Worm (Caenorhabditis elegans): ENCODE measurements around the gene K08H10.6.

DNA sequence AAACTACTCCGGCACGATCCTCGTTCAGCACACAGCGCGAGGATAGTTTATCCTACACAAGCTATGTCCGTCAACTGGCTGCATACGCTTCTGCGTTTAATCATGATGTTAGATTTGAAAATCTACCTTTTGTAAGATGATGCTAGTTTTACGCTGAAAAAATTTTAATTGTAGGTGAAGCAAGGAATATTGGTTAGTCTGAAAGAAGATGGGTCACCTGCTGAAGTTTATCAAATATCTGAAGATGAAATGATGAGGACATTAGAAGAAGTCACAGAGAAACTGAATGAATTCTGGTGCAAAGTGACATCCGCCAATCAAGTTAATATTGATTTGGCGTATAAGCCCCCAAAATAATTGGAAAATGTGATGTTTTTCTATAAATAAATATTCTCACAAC lies 12.2 kb downstream of the K08H10.6 start:
- TF ChIP-seq aly-2 (tag; optimal IDR thresholded peaks at IDR 0.05) (no peak), snpc-4 (tag; optimal IDR thresholded peaks at IDR 0.05) (no peak), R02D3.7 (tag; optimal IDR thresholded peaks at IDR 0.05) (no peak), elt-1 (tag; optimal IDR thresholded peaks at IDR 0.05) (no peak), ceh-82 (tag; optimal IDR thresholded peaks at IDR 0.05) (no peak), nhr-77 (tag; optimal IDR thresholded peaks at IDR 0.05) (no peak), nhr-237 (tag; optimal IDR thresholded peaks at IDR 0.05) (no peak), ama-1 (optimal IDR thresholded peaks at IDR 0.05) (peak; percentile 39), nhr-25 (tag; optimal IDR thresholded peaks at IDR 0.05) (no peak), elt-3 (tag; optimal IDR thresholded peaks at IDR 0.05) (no peak), nhr-11 (tag; optimal IDR thresholded peaks at IDR 0.05) (no peak)
